Worm (Caenorhabditis elegans) whole organism, mixed stage, embryonic: ENCODE data around the gene B0244.9.

Experiments used
- M03D4.4 ChIP-seq: sonication (generic microtip); optimal IDR thresholded peaks from 2 replicates; lab custom pipeline; 2017; ENCODE audit warnings: mild to moderate bottlenecking, missing genetic modification characterization, missing compliant biosample characterization
- bed-3 ChIP-seq: fragments of 200-800 bp; sonication (Bioruptor generic); optimal IDR thresholded peaks from 3 replicates; lab custom pipeline; 2018; ENCODE audit warnings: mild to moderate bottlenecking, missing genetic modification characterization, moderate library complexity, missing compliant biosample characterization
- blmp-1 ChIP-seq: fragments of 150-350 bp; optimal IDR thresholded peaks from 2 replicates; lab custom pipeline; 2014; ENCODE audit warnings: missing biosample characterization, missing genetic modification characterization
- ceh-39 ChIP-seq: fragments of 150-350 bp; optimal IDR thresholded peaks from 2 replicates; lab custom pipeline; 2014; ENCODE audit warnings: missing biosample characterization, missing genetic modification characterization
- ceh-43 ChIP-seq: fragments of 200-800 bp; sonication (Bioruptor generic); optimal IDR thresholded peaks from 2 replicates; lab custom pipeline; 2018; ENCODE audit warnings: mild to moderate bottlenecking, missing genetic modification characterization, moderate library complexity, missing compliant biosample characterization
- ceh-83 ChIP-seq: fragments of 200-800 bp; sonication (Bioruptor generic); optimal IDR thresholded peaks from 2 replicates; lab custom pipeline; 2018; ENCODE audit warnings: mild to moderate bottlenecking, missing genetic modification characterization, missing compliant biosample characterization
- ces-1 ChIP-seq: fragments of 150-350 bp; optimal IDR thresholded peaks from 2 replicates; lab custom pipeline; 2014; ENCODE audit warnings: missing biosample characterization, missing genetic modification reagents, missing genetic modification characterization
- cnd-1 ChIP-seq: fragments of 200-800 bp; sonication (Bioruptor generic); optimal IDR thresholded peaks from 2 replicates; lab custom pipeline; 2018; ENCODE audit warnings: mild to moderate bottlenecking, missing genetic modification characterization, missing compliant biosample characterization
- drap-1 ChIP-seq: fragments of 200-800 bp; sonication (Bioruptor generic); optimal IDR thresholded peaks from 3 replicates; lab custom pipeline; 2018; ENCODE audit warnings: mild to moderate bottlenecking, missing genetic modification characterization, missing compliant biosample characterization
- elt-1 ChIP-seq: sonication (generic microtip); optimal IDR thresholded peaks from 2 replicates; lab custom pipeline; 2017; ENCODE audit warnings: missing genetic modification characterization, mild to moderate bottlenecking, missing compliant biosample characterization, antibody characterized with exemption, moderate library complexity, borderline replicate concordance; ENCODE audit not compliant: insufficient read depth
- elt-3 ChIP-seq: fragments of 150-350 bp; optimal IDR thresholded peaks from 2 replicates; lab custom pipeline; 2014; ENCODE audit warnings: missing biosample characterization, missing genetic modification characterization
- flh-1 ChIP-seq: fragments of 200-800 bp; sonication (Bioruptor generic); optimal IDR thresholded peaks from 2 replicates; lab custom pipeline; 2018; ENCODE audit warnings: mild to moderate bottlenecking, missing genetic modification characterization, moderate library complexity, missing compliant biosample characterization
- ham-2 ChIP-seq: fragments of 200-800 bp; sonication (Bioruptor generic); optimal IDR thresholded peaks from 2 replicates; lab custom pipeline; 2018; ENCODE audit warnings: mild to moderate bottlenecking, missing genetic modification characterization, missing compliant biosample characterization
- hlh-1 ChIP-seq: fragments of 150-350 bp; optimal IDR thresholded peaks from 2 replicates; lab custom pipeline; 2014; ENCODE audit warnings: missing biosample characterization, missing genetic modification reagents, missing genetic modification characterization
- lin-13 ChIP-seq: fragments of 150-350 bp; optimal IDR thresholded peaks from 2 replicates; lab custom pipeline; 2014; ENCODE audit warnings: missing biosample characterization, missing genetic modification characterization
- lin-32 ChIP-seq: fragments of 200-800 bp; sonication (Bioruptor generic); optimal IDR thresholded peaks from 2 replicates; lab custom pipeline; 2018; ENCODE audit warnings: mild to moderate bottlenecking, missing genetic modification characterization, missing compliant biosample characterization
- lsy-2 ChIP-seq: fragments of 150-350 bp; optimal IDR thresholded peaks from 2 replicates; lab custom pipeline; 2014; ENCODE audit warnings: missing biosample characterization, missing genetic modification characterization
- mab-5 ChIP-seq: fragments of 150-350 bp; optimal IDR thresholded peaks from 2 replicates; lab custom pipeline; 2014; ENCODE audit warnings: missing biosample characterization, missing genetic modification characterization
- mep-1 ChIP-seq: fragments of 150-350 bp; optimal IDR thresholded peaks from 2 replicates; lab custom pipeline; 2017; ENCODE audit warnings: missing biosample characterization, missing genetic modification reagents, missing genetic modification characterization, inconsistent platforms
- mls-2 ChIP-seq: sonication (generic microtip); optimal IDR thresholded peaks from 2 replicates; lab custom pipeline; 2016; ENCODE audit warnings: mild to moderate bottlenecking, missing genetic modification characterization, moderate library complexity, missing compliant biosample characterization
- nhr-12 ChIP-seq: fragments of 150-350 bp; optimal IDR thresholded peaks from 2 replicates; lab custom pipeline; 2014; ENCODE audit warnings: missing biosample characterization, missing genetic modification characterization
- nhr-2 ChIP-seq: fragments of 150-350 bp; optimal IDR thresholded peaks from 2 replicates; lab custom pipeline; 2014; ENCODE audit warnings: missing biosample characterization, missing genetic modification characterization
- nhr-237 ChIP-seq: fragments of 150-350 bp; optimal IDR thresholded peaks from 2 replicates; lab custom pipeline; 2014; ENCODE audit warnings: missing biosample characterization, missing genetic modification characterization
- nhr-28 ChIP-seq: fragments of 150-350 bp; optimal IDR thresholded peaks from 2 replicates; lab custom pipeline; 2014; ENCODE audit warnings: missing biosample characterization, missing genetic modification characterization
- nhr-76 ChIP-seq: sonication (generic microtip); optimal IDR thresholded peaks from 2 replicates; lab custom pipeline; 2017; ENCODE audit warnings: missing biosample characterization, missing genetic modification characterization
- pha-4 ChIP-seq: fragments of 150-350 bp; optimal IDR thresholded peaks from 2 replicates; lab custom pipeline; 2018; ENCODE audit warnings: missing biosample characterization, missing genetic modification reagents, missing genetic modification characterization
- sem-2 ChIP-seq: fragments of 200-800 bp; sonication (Bioruptor generic); optimal IDR thresholded peaks from 2 replicates; lab custom pipeline; 2018; ENCODE audit warnings: mild to moderate bottlenecking, missing genetic modification characterization, missing compliant biosample characterization
- snpc-4 ChIP-seq: fragments of 150-350 bp; optimal IDR thresholded peaks from 2 replicates; lab custom pipeline; 2014; ENCODE audit warnings: missing biosample characterization, missing genetic modification characterization
- sptf-1 ChIP-seq: sonication (generic microtip); optimal IDR thresholded peaks from 2 replicates; lab custom pipeline; 2017; ENCODE audit warnings: mild to moderate bottlenecking, missing genetic modification characterization, moderate library complexity, missing compliant biosample characterization
- tbx-8 ChIP-seq: fragments of 200-800 bp; sonication (Bioruptor generic); optimal IDR thresholded peaks from 2 replicates; lab custom pipeline; 2018; ENCODE audit warnings: mild to moderate bottlenecking, missing genetic modification characterization, moderate library complexity, missing compliant biosample characterization
- unc-120 ChIP-seq: sonication (generic microtip); optimal IDR thresholded peaks from 2 replicates; lab custom pipeline; 2017; ENCODE audit warnings: missing genetic modification characterization, missing compliant biosample characterization; ENCODE audit not compliant: poor library complexity, severe bottlenecking
- unc-39 ChIP-seq: fragments of 150-350 bp; optimal IDR thresholded peaks from 2 replicates; lab custom pipeline; 2014; ENCODE audit warnings: missing biosample characterization, missing genetic modification characterization
- unc-62 ChIP-seq: fragments of 150-350 bp; optimal IDR thresholded peaks from 2 replicates; lab custom pipeline; 2014; ENCODE audit warnings: missing biosample characterization, missing genetic modification reagents, missing genetic modification characterization
- zip-8 ChIP-seq: fragments of 150-350 bp; optimal IDR thresholded peaks from 2 replicates; lab custom pipeline; 2014; ENCODE audit warnings: missing biosample characterization, missing genetic modification characterization
- ztf-11 ChIP-seq: fragments of 150-350 bp; optimal IDR thresholded peaks from 2 replicates; lab custom pipeline; 2014; ENCODE audit warnings: missing biosample characterization, missing genetic modification characterization

Gene B0244.9

ce11 chrIII:5720266-5721019 is 10.4 kb downstream of the B0244.9 start:
- no peak for TF ChIP-seq ham-2 (GFP tag; lab: Kevin White, UChicago)
- no peak for TF ChIP-seq lin-13 (tag; lab: Kevin White, UChicago)
- TF ChIP-seq tbx-8 = no peak
- peak; percentile 15 for TF ChIP-seq M03D4.4
- TF ChIP-seq zip-8 = peak; percentile 41
- TF ChIP-seq mab-5 (tag; lab: Kevin White, UChicago) = no peak
- no peak for TF ChIP-seq nhr-76
- TF ChIP-seq nhr-2 (tag; lab: Kevin White, UChicago) = peak; percentile 59
- TF ChIP-seq cnd-1 (tag; lab: Kevin White, UChicago) = peak; percentile 37
- TF ChIP-seq sptf-1 (tag; lab: Kevin White, UChicago) = no peak
- no peak for TF ChIP-seq unc-120 (tag; lab: Kevin White, UChicago)
- TF ChIP-seq lin-32 (GFP tag; lab: Kevin White, UChicago) = peak; percentile 73
- no peak for TF ChIP-seq lsy-2 (tag; lab: Kevin White, UChicago)
- no peak for TF ChIP-seq nhr-237 (tag; lab: Kevin White, UChicago)
- TF ChIP-seq mls-2 (tag; lab: Kevin White, UChicago) = no peak
- peak; percentile 99 for TF ChIP-seq ces-1 (GFP tag; lab: Kevin White, UChicago)
- no peak for TF ChIP-seq mep-1
- TF ChIP-seq sem-2 (GFP tag; lab: Kevin White, UChicago) = no peak
- TF ChIP-seq elt-1 = no peak
- TF ChIP-seq bed-3 (GFP tag; lab: Kevin White, UChicago) = no peak
- TF ChIP-seq ceh-83 (GFP tag; lab: Kevin White, UChicago) = no peak
- no peak for TF ChIP-seq flh-1 (GFP tag; lab: Kevin White, UChicago)
- no peak for TF ChIP-seq unc-62
- no peak for TF ChIP-seq snpc-4
- TF ChIP-seq nhr-28 = no peak
- no peak for TF ChIP-seq ceh-39 (tag; lab: Kevin White, UChicago)
- no peak for TF ChIP-seq drap-1 (GFP tag; lab: Kevin White, UChicago)
- TF ChIP-seq nhr-12 = no peak
- TF ChIP-seq pha-4 = no peak
- peak; percentile 15 for TF ChIP-seq hlh-1
- peak; percentile 0 for TF ChIP-seq ztf-11 (tag; lab: Kevin White, UChicago)
- no peak for TF ChIP-seq blmp-1 (tag; lab: Kevin White, UChicago)
- TF ChIP-seq ceh-43 (GFP tag; lab: Kevin White, UChicago) = no peak
- no peak for TF ChIP-seq unc-39 (tag; lab: Kevin White, UChicago)
- TF ChIP-seq elt-3 (tag; lab: Kevin White, UChicago) = no peak

- TF ChIP-seq flh-1 (GFP tag; lab: Kevin White, UChicago) = no peak
- no peak for TF ChIP-seq lsy-2 (tag; lab: Kevin White, UChicago)
- TF ChIP-seq elt-1 = no peak
- no peak for TF ChIP-seq blmp-1 (tag; lab: Kevin White, UChicago)
- no peak for TF ChIP-seq drap-1 (GFP tag; lab: Kevin White, UChicago)
- TF ChIP-seq nhr-28 = no peak
- no peak for TF ChIP-seq snpc-4
- no peak for TF ChIP-seq cnd-1 (tag; lab: Kevin White, UChicago)
- TF ChIP-seq lin-32 (GFP tag; lab: Kevin White, UChicago) = no peak
- TF ChIP-seq sem-2 (GFP tag; lab: Kevin White, UChicago) = no peak
- no peak for TF ChIP-seq elt-3 (tag; lab: Kevin White, UChicago)
- no peak for TF ChIP-seq sptf-1 (tag; lab: Kevin White, UChicago)
- TF ChIP-seq unc-120 (tag; lab: Kevin White, UChicago) = no peak
Observed at ce11 chrIII:5719832-5720194, 11.0 kb downstream of the B0244.9 start.

- TF ChIP-seq cnd-1 (tag; lab: Kevin White, UChicago) (peak; percentile 3), lin-32 (GFP tag; lab: Kevin White, UChicago) (peak; percentile 3), unc-62 (no peak), hlh-1 (no peak), lin-13 (tag; lab: Kevin White, UChicago) (no peak), ztf-11 (tag; lab: Kevin White, UChicago) (no peak), elt-3 (tag; lab: Kevin White, UChicago) (no peak), unc-120 (tag; lab: Kevin White, UChicago) (no peak), elt-1 (no peak), snpc-4 (no peak), zip-8 (peak; percentile 90), ham-2 (GFP tag; lab: Kevin White, UChicago) (no peak), ceh-39 (tag; lab: Kevin White, UChicago) (no peak), flh-1 (GFP tag; lab: Kevin White, UChicago) (no peak), blmp-1 (tag; lab: Kevin White, UChicago) (no peak), tbx-8 (no peak), ces-1 (GFP tag; lab: Kevin White, UChicago) (peak; percentile 42), lsy-2 (tag; lab: Kevin White, UChicago) (no peak), nhr-76 (no peak), bed-3 (GFP tag; lab: Kevin White, UChicago) (no peak), mep-1 (no peak), M03D4.4 (no peak), mab-5 (tag; lab: Kevin White, UChicago) (no peak), ceh-43 (GFP tag; lab: Kevin White, UChicago) (no peak), nhr-237 (tag; lab: Kevin White, UChicago) (no peak), nhr-2 (tag; lab: Kevin White, UChicago) (peak; percentile 54)
Observed at ce11 chrIII:5719105-5719831, 11.6 kb downstream of the B0244.9 start.
